Worm (Caenorhabditis elegans): Measurements from ENCODE around the gene gyf-1.

ce11 chrII:6663799-6664198, 20.2 kb upstream of the gyf-1 start:
- TF ChIP-seq nhr-28 (tag; optimal IDR thresholded peaks at IDR 0.05): no peak
- no peak for TF ChIP-seq sea-2 (GFP tag; optimal IDR thresholded peaks at IDR 0.05)
- TF ChIP-seq nhr-11 (tag; optimal IDR thresholded peaks at IDR 0.05): no peak
- TF ChIP-seq zag-1 (tag; optimal IDR thresholded peaks at IDR 0.05): no peak
- no peak for TF ChIP-seq ztf-4 (tag; optimal IDR thresholded peaks at IDR 0.05)
- TF ChIP-seq pha-4 (tag; optimal IDR thresholded peaks at IDR 0.05): peak; percentile 4
- no peak for TF ChIP-seq lin-39 (tag; optimal IDR thresholded peaks at IDR 0.05)
- no peak for TF ChIP-seq egl-5 (tag; optimal IDR thresholded peaks at IDR 0.05)
- no peak for TF ChIP-seq egl-27 (tag; optimal IDR thresholded peaks at IDR 0.05)
- TF ChIP-seq skn-1 (tag; optimal IDR thresholded peaks at IDR 0.05): no peak
- TF ChIP-seq jun-1 (tag; optimal IDR thresholded peaks at IDR 0.05): no peak
- no peak for TF ChIP-seq ceh-16 (tag; optimal IDR thresholded peaks at IDR 0.05)
- TF ChIP-seq fkh-10 (GFP tag; optimal IDR thresholded peaks at IDR 0.05): no peak
- TF ChIP-seq nhr-76 (tag; optimal IDR thresholded peaks at IDR 0.05): no peak
